Fruit fly (Drosophila melanogaster) whole organism, embryonic: ENCODE measurements around the gene Mec2.

Experiments
- Antp ChIP-seq: fragments of 200-800 bp; sonication (Bioruptor generic); optimal IDR thresholded peaks from 3 replicates; lab custom pipeline; 2016; ENCODE audit warnings: missing biosample characterization, missing genetic modification characterization
- B-H2 ChIP-seq: fragments of 200-800 bp; sonication (Bioruptor generic); optimal IDR thresholded peaks from 2 replicates; lab custom pipeline; 2018; ENCODE audit warnings: missing biosample characterization, mild to moderate bottlenecking, missing genetic modification characterization
- Bteb2 ChIP-seq: fragments of 200-800 bp; sonication (Bioruptor generic); optimal IDR thresholded peaks from 2 replicates; lab custom pipeline; 2016; ENCODE audit warnings: missing biosample characterization, missing genetic modification characterization
- CG1024 ChIP-seq: fragments of 200-800 bp; sonication (Bioruptor generic); IDR thresholded peaks from 2 replicates; pipeline ENCODE4 v1.3.6; 2022; ENCODE audit warnings: missing biosample characterization, missing genetic modification characterization
- CG10543 ChIP-seq: fragments of 200-800 bp; sonication (Bioruptor generic); optimal IDR thresholded peaks from 3 replicates; lab custom pipeline; 2017; ENCODE audit warnings: missing biosample characterization, mild to moderate bottlenecking, missing genetic modification characterization, moderate library complexity
- CG10654 ChIP-seq: fragments of 200-800 bp; sonication (Bioruptor generic); optimal IDR thresholded peaks from 2 replicates; lab custom pipeline; 2016; ENCODE audit warnings: missing biosample characterization, missing genetic modification characterization
- CG11695 ChIP-seq: fragments of 200-800 bp; sonication (Bioruptor generic); IDR thresholded peaks from 3 replicates; pipeline ENCODE4 v1.3.6; 2022; ENCODE audit warnings: missing biosample characterization, missing genetic modification characterization
- CG12769 ChIP-seq: fragments of 200-800 bp; sonication (Bioruptor generic); optimal IDR thresholded peaks from 2 replicates; lab custom pipeline; 2019; ENCODE audit warnings: missing biosample characterization, mild to moderate bottlenecking, missing genetic modification characterization, moderate library complexity
- CG13123 ChIP-seq: fragments of 200-800 bp; sonication (Bioruptor generic); optimal IDR thresholded peaks from 2 replicates; lab custom pipeline; 2016; ENCODE audit warnings: missing biosample characterization, missing genetic modification characterization
- CG13775 ChIP-seq: fragments of 200-800 bp; sonication (Bioruptor generic); optimal IDR thresholded peaks from 3 replicates; lab custom pipeline; 2017; ENCODE audit warnings: missing biosample characterization, mild to moderate bottlenecking, missing genetic modification characterization
- CG1603 ChIP-seq: fragments of 200-800 bp; sonication (Bioruptor generic); optimal IDR thresholded peaks from 2 replicates; lab custom pipeline; 2019; ENCODE audit warnings: missing biosample characterization, mild to moderate bottlenecking, missing genetic modification characterization, moderate library complexity
- CG1792 ChIP-seq: fragments of 200-800 bp; sonication (Bioruptor generic); optimal IDR thresholded peaks from 2 replicates; lab custom pipeline; 2016; ENCODE audit warnings: missing biosample characterization, missing genetic modification characterization
- CG2120 ChIP-seq: fragments of 200-800 bp; sonication (Bioruptor generic); optimal IDR thresholded peaks from 3 replicates; lab custom pipeline; 2016; ENCODE audit warnings: missing biosample characterization, missing genetic modification characterization
- CG2875 ChIP-seq: fragments of 200-800 bp; sonication (Bioruptor generic); optimal IDR thresholded peaks from 2 replicates; lab custom pipeline; 2017; ENCODE audit warnings: missing biosample characterization, mild to moderate bottlenecking, missing genetic modification characterization, missing genetic modification reagents
- CG30431 ChIP-seq: fragments of 200-800 bp; sonication (Bioruptor generic); optimal IDR thresholded peaks from 2 replicates; lab custom pipeline; 2017; ENCODE audit warnings: missing biosample characterization, missing genetic modification characterization
- CG33213 ChIP-seq: fragments of 200-800 bp; sonication (Bioruptor generic); optimal IDR thresholded peaks from 3 replicates; lab custom pipeline; 2016; ENCODE audit warnings: missing biosample characterization, missing genetic modification characterization
- CG4707 ChIP-seq: fragments of 200-800 bp; sonication (Bioruptor generic); optimal IDR thresholded peaks from 2 replicates; lab custom pipeline; 2018; ENCODE audit warnings: missing biosample characterization, mild to moderate bottlenecking, missing genetic modification characterization, moderate library complexity
- CG7839 ChIP-seq: fragments of 200-800 bp; sonication (Bioruptor generic); optimal IDR thresholded peaks from 3 replicates; lab custom pipeline; 2018; ENCODE audit warnings: missing biosample characterization, mild to moderate bottlenecking, missing genetic modification characterization, moderate library complexity
- CG8478 ChIP-seq: fragments of >200 bp; optimal IDR thresholded peaks from 2 replicates; lab custom pipeline; 2018
- CG9437 ChIP-seq: fragments of 200-800 bp; sonication (Bioruptor generic); optimal IDR thresholded peaks from 2 replicates; lab custom pipeline; 2018; ENCODE audit warnings: missing biosample characterization, mild to moderate bottlenecking, missing genetic modification characterization
- CG9817 ChIP-seq: fragments of 200-800 bp; sonication (Bioruptor generic); optimal IDR thresholded peaks from 2 replicates; lab custom pipeline; 2018; ENCODE audit warnings: missing biosample characterization, mild to moderate bottlenecking, missing genetic modification characterization, moderate library complexity
- CG9932 ChIP-seq: fragments of 200-800 bp; sonication (Bioruptor generic); IDR thresholded peaks from 2 replicates; pipeline ENCODE4 v1.3.6; 2022; ENCODE audit warnings: missing biosample characterization, missing genetic modification characterization
- Chrac-16 ChIP-seq: fragments of 200-800 bp; sonication (Bioruptor generic); optimal IDR thresholded peaks from 3 replicates; lab custom pipeline; 2016; ENCODE audit warnings: missing biosample characterization, missing genetic modification characterization
- CoRest ChIP-seq: fragments of 200-800 bp; sonication (Bioruptor generic); optimal IDR thresholded peaks from 3 replicates; lab custom pipeline; 2018; ENCODE audit warnings: missing biosample characterization, mild to moderate bottlenecking, missing genetic modification characterization, moderate library complexity
- Dek ChIP-seq: fragments of 200-800 bp; sonication (Bioruptor generic); optimal IDR thresholded peaks from 3 replicates; lab custom pipeline; 2019; ENCODE audit warnings: missing biosample characterization, mild to moderate bottlenecking, missing genetic modification characterization, moderate library complexity
- Eip74EF ChIP-seq, 2 experiments: fragments of 200-800 bp in 1 of 2; fragments of >200 bp in 1 of 2; sonication (Bioruptor generic) in 1 of 2; optimal IDR thresholded peaks; 2 replicates each; lab custom pipeline; 2017 to 2019; ENCODE audit warnings: missing biosample characterization in 2 of 2, missing genetic modification characterization in 2 of 2, mild to moderate bottlenecking in 1 of 2, moderate library complexity in 1 of 2
- Ets65A ChIP-seq: fragments of 200-800 bp; sonication (Bioruptor generic); peaks from one replicate; lab custom pipeline; 2016; ENCODE audit warnings: missing biosample characterization, missing genetic modification characterization
- HLH3B ChIP-seq: fragments of 200-800 bp; sonication (Bioruptor generic); IDR thresholded peaks from 2 replicates; pipeline ENCODE4 v1.3.6; 2022; ENCODE audit warnings: missing biosample characterization, missing genetic modification characterization
- Hr51 ChIP-seq, 2 experiments: fragments of 200-800 bp; sonication (Bioruptor generic); optimal IDR thresholded peaks; 2 replicates in 1 of 2; 3 replicates in 1 of 2; lab custom pipeline; 2016 to 2018; ENCODE audit warnings: missing biosample characterization in 2 of 2, missing genetic modification characterization in 2 of 2, mild to moderate bottlenecking in 1 of 2, moderate library complexity in 1 of 2
- Ssrp ChIP-seq: fragments of 200-800 bp; sonication (Bioruptor generic); optimal IDR thresholded peaks from 2 replicates; lab custom pipeline; 2018; ENCODE audit warnings: missing biosample characterization, mild to moderate bottlenecking, missing genetic modification characterization, moderate library complexity
- bcd ChIP-seq: fragments of 200-800 bp; sonication (Bioruptor generic); optimal IDR thresholded peaks from 2 replicates; lab custom pipeline; 2017; ENCODE audit warnings: missing biosample characterization, mild to moderate bottlenecking, missing genetic modification characterization
- chif ChIP-seq, 2 experiments: fragments of 200-800 bp; sonication (Bioruptor generic); optimal IDR thresholded peaks; 3 replicates each; lab custom pipeline; 2016; ENCODE audit warnings: missing biosample characterization in 2 of 2, missing genetic modification characterization in 2 of 2
- ci ChIP-seq: fragments of 200-800 bp; sonication (Bioruptor generic); IDR thresholded peaks from 3 replicates; pipeline ENCODE4 v1.3.6; 2022; ENCODE audit warnings: missing biosample characterization, missing genetic modification characterization
- gce ChIP-seq: fragments of 200-800 bp; sonication (Bioruptor generic); IDR thresholded peaks from 3 replicates; pipeline ENCODE4 v1.3.6; 2022; ENCODE audit warnings: missing biosample characterization, missing genetic modification characterization
- her ChIP-seq: fragments of 200-800 bp; sonication (Bioruptor generic); optimal IDR thresholded peaks from 2 replicates; lab custom pipeline; 2016; ENCODE audit warnings: missing biosample characterization, missing genetic modification characterization
- kah ChIP-seq: fragments of 200-800 bp; sonication (Bioruptor generic); optimal IDR thresholded peaks from 2 replicates; lab custom pipeline; 2018; ENCODE audit warnings: missing biosample characterization, mild to moderate bottlenecking, missing genetic modification characterization
- lab ChIP-seq: fragments of 200-800 bp; sonication (Bioruptor generic); optimal IDR thresholded peaks from 3 replicates; lab custom pipeline; 2017; ENCODE audit warnings: missing biosample characterization, missing genetic modification characterization, mild to moderate bottlenecking, moderate library complexity, missing genetic modification reagents
- lilli ChIP-seq: fragments of 200-800 bp; sonication (Bioruptor generic); optimal IDR thresholded peaks from 3 replicates; lab custom pipeline; 2016; ENCODE audit warnings: missing biosample characterization, missing genetic modification characterization
- nom ChIP-seq: fragments of 200-800 bp; sonication (Bioruptor generic); optimal IDR thresholded peaks from 2 replicates; lab custom pipeline; 2017; ENCODE audit warnings: missing biosample characterization, missing genetic modification characterization, mild to moderate bottlenecking, moderate library complexity, missing genetic modification reagents
- otp ChIP-seq: fragments of 200-800 bp; sonication (Bioruptor generic); IDR thresholded peaks from 3 replicates; pipeline ENCODE4, ENCODE4 v1.3.6; 2022; ENCODE audit warnings: missing biosample characterization, missing genetic modification characterization
- pita ChIP-seq: fragments of 200-800 bp; sonication (Bioruptor generic); optimal IDR thresholded peaks from 2 replicates; lab custom pipeline; 2017; ENCODE audit warnings: missing biosample characterization, mild to moderate bottlenecking, missing genetic modification characterization
- sens ChIP-seq: fragments of 200-800 bp; sonication (Bioruptor generic); peaks from one replicate; lab custom pipeline; 2016; ENCODE audit warnings: missing biosample characterization, missing genetic modification characterization
- shn ChIP-seq: fragments of 200-800 bp; sonication (Bioruptor generic); optimal IDR thresholded peaks from 3 replicates; lab custom pipeline; 2016; ENCODE audit warnings: missing biosample characterization, missing genetic modification characterization
- sisA ChIP-seq: fragments of 200-800 bp; sonication (Bioruptor generic); IDR thresholded peaks from 2 replicates; pipeline ENCODE4 v1.3.6; 2022; ENCODE audit warnings: missing biosample characterization, missing genetic modification characterization
- trem ChIP-seq: fragments of 200-800 bp; optimal IDR thresholded peaks from 3 replicates; lab custom pipeline; 2019; ENCODE audit warnings: missing biosample characterization, mild to moderate bottlenecking, missing genetic modification characterization, moderate library complexity
- trh ChIP-seq: fragments of 200-800 bp; sonication (Bioruptor generic); optimal IDR thresholded peaks from 2 replicates; lab custom pipeline; 2016; ENCODE audit warnings: missing biosample characterization, missing genetic modification characterization
- vvl ChIP-seq: fragments of 200-800 bp; sonication (Bioruptor generic); IDR thresholded peaks from 2 replicates; pipeline ENCODE4 v1.3.6; 2022; ENCODE audit warnings: missing biosample characterization, missing genetic modification characterization
- wdn ChIP-seq: fragments of 200-800 bp; sonication (Bioruptor generic); IDR thresholded peaks from 2 replicates; pipeline ENCODE4 v1.3.6; 2022; ENCODE audit warnings: missing biosample characterization, missing genetic modification characterization
- zf30C ChIP-seq: fragments of 200-800 bp; sonication (Bioruptor generic); optimal IDR thresholded peaks from 3 replicates; lab custom pipeline; 2018; ENCODE audit warnings: missing biosample characterization, mild to moderate bottlenecking, missing genetic modification characterization
- zfh2 ChIP-seq: fragments of 200-800 bp; sonication (Bioruptor generic); optimal IDR thresholded peaks from 2 replicates; lab custom pipeline; 2016; ENCODE audit warnings: missing biosample characterization, missing genetic modification characterization

Gene Mec2

dm6 chrX:19187624-19188085, at the start of gene Mec2 (continued):
- TF ChIP-seq CG4707 (GFP tag; lab: Kevin White, UChicago) = no peak
- peak; percentile 16 for TF ChIP-seq CG13123 (GFP tag; lab: Kevin White, UChicago)
- TF ChIP-seq CoRest = peak; percentile 50
- no peak for TF ChIP-seq CG12769 (tag; lab: Kevin White, UChicago)
- 0 out of 2 replicates have a peak, but pooled peaks have one; percentile 25 for TF ChIP-seq CG1024
- TF ChIP-seq CG30431 (GFP tag; lab: Kevin White, UChicago) = no peak
- peak; percentile 26 for TF ChIP-seq CG9437 (GFP tag; lab: Kevin White, UChicago)
- TF ChIP-seq CG9932 = peak; percentile 34
- peak; percentile 30 for TF ChIP-seq her (GFP tag; lab: Kevin White, UChicago)
- TF ChIP-seq shn = peak; percentile 65
- peak; percentile 47 for TF ChIP-seq Dek (tag; lab: Kevin White, UChicago)
- TF ChIP-seq CG1603 = peak; percentile 74
- TF ChIP-seq sisA (GFP tag; lab: Robert Waterston, UW) = peak; percentile 49
- TF ChIP-seq Ets65A = peak; percentile 95
- TF ChIP-seq Hr51 (GFP tag; optimal IDR thresholded peaks at IDR 0.05; lab: Kevin White, UChicago) = peak in 1 of 2 experiments; percentile 34
- no peak for TF ChIP-seq trem (tag; lab: Kevin White, UChicago)
- peak; percentile 86 for TF ChIP-seq sens (GFP tag; lab: Kevin White, UChicago)
- TF ChIP-seq gce = no peak
- TF ChIP-seq CG2875 (GFP tag; lab: Kevin White, UChicago) = peak; percentile 43
- TF ChIP-seq otp (GFP tag; lab: Robert Waterston, UW) = 0 out of 3 replicates have a peak, but pooled peaks have one; percentile 51
- peak; percentile 63 for TF ChIP-seq Chrac-16 (GFP tag; lab: Kevin White, UChicago)
- TF ChIP-seq CG33213 = no peak
- TF ChIP-seq kah (GFP tag; lab: Kevin White, UChicago) = no peak
- peak; percentile 41; the same call in 1 of the 2 replicates for TF ChIP-seq vvl (GFP tag; lab: Robert Waterston, UW)
- TF ChIP-seq CG9817 (tag; lab: Kevin White, UChicago) = peak; percentile 36
- TF ChIP-seq CG2120 = peak; percentile 77
- TF ChIP-seq CG13775 (GFP tag; lab: Kevin White, UChicago) = no peak
- no peak for TF ChIP-seq trh (GFP tag; lab: Kevin White, UChicago)
- TF ChIP-seq HLH3B = peak; percentile 62
- TF ChIP-seq Eip74EF (GFP tag; optimal IDR thresholded peaks at IDR 0.05; lab: Kevin White, UChicago) = peak in 1 of 2 experiments; percentile 19
- TF ChIP-seq nom (GFP tag; lab: Kevin White, UChicago) = peak; percentile 12
- no peak for TF ChIP-seq CG8478 (lab: Kevin White, UChicago)
- TF ChIP-seq zf30C (GFP tag; lab: Kevin White, UChicago) = peak; percentile 66
- TF ChIP-seq chif (GFP tag; optimal IDR thresholded peaks at IDR 0.05; lab: Kevin White, UChicago) = peak; percentile 68 to 70
- TF ChIP-seq pita = no peak
- TF ChIP-seq CG1792 (GFP tag; lab: Kevin White, UChicago) = no peak
- peak; percentile 60 for TF ChIP-seq zfh2
- TF ChIP-seq wdn (GFP tag; lab: Robert Waterston, UW) = peak; percentile 48; the same call in 1 of the 2 replicates
- peak; percentile 83 for TF ChIP-seq ci (GFP tag; lab: Robert Waterston, UW)
- TF ChIP-seq CG10543 (GFP tag; lab: Kevin White, UChicago) = peak; percentile 38
- no peak for TF ChIP-seq B-H2 (GFP tag; lab: Kevin White, UChicago)
- TF ChIP-seq CG10654 (GFP tag; lab: Kevin White, UChicago) = peak; percentile 13
- TF ChIP-seq CG7839 (tag; lab: Kevin White, UChicago) = peak; percentile 73
- 0 out of 3 replicates have a peak, but pooled peaks have one; percentile 18 for TF ChIP-seq CG11695
- peak; percentile 54 for TF ChIP-seq Antp (GFP tag; lab: Kevin White, UChicago)
- peak; percentile 16 for TF ChIP-seq bcd (GFP tag; lab: Kevin White, UChicago)
- no peak for TF ChIP-seq Bteb2
- peak; percentile 32 for TF ChIP-seq lab (GFP tag; lab: Kevin White, UChicago)
- TF ChIP-seq Ssrp (tag; lab: Kevin White, UChicago) = peak; percentile 40
- TF ChIP-seq lilli (GFP tag; lab: Kevin White, UChicago) = peak; percentile 26
